Worm (Caenorhabditis elegans) whole organism, L3 larva: ENCODE data around the gene Y46E12A.5.

ENCODE experiments used
- R02D3.7 ChIP-seq: fragments of 150-350 bp; optimal IDR thresholded peaks from 2 replicates; lab custom pipeline; 2014; ENCODE audit warnings: missing biosample characterization, missing genetic modification characterization
- ZK546.5 ChIP-seq: sonication (generic microtip); optimal IDR thresholded peaks from 2 replicates; lab custom pipeline; 2017; ENCODE audit warnings: missing biosample characterization, missing genetic modification characterization
- aly-2 ChIP-seq: fragments of 150-350 bp; optimal IDR thresholded peaks from 2 replicates; lab custom pipeline; 2014; ENCODE audit warnings: missing biosample characterization, missing genetic modification characterization
- ceh-16 ChIP-seq: sonication (generic microtip); optimal IDR thresholded peaks from 2 replicates; lab custom pipeline; 2017; ENCODE audit warnings: missing biosample characterization, missing genetic modification characterization
- ceh-28 ChIP-seq: fragments of 150-350 bp; optimal IDR thresholded peaks from 2 replicates; lab custom pipeline; 2014; ENCODE audit warnings: missing biosample characterization, missing genetic modification reagents, missing genetic modification characterization
- ceh-82 ChIP-seq: fragments of 150-350 bp; optimal IDR thresholded peaks from 2 replicates; lab custom pipeline; 2014; ENCODE audit warnings: missing biosample characterization, missing genetic modification characterization
- ceh-9 ChIP-seq: sonication (generic microtip); optimal IDR thresholded peaks from 2 replicates; lab custom pipeline; 2018; ENCODE audit warnings: missing biosample characterization, missing genetic modification characterization
- daf-12 ChIP-seq: fragments of 150-350 bp; optimal IDR thresholded peaks from 2 replicates; lab custom pipeline; 2014; ENCODE audit warnings: missing biosample characterization, missing genetic modification reagents, missing genetic modification characterization
- egl-27 ChIP-seq: sonication (generic microtip); optimal IDR thresholded peaks from 4 replicates; lab custom pipeline; 2017; ENCODE audit warnings: missing biosample characterization, missing genetic modification reagents, missing genetic modification characterization
- egl-5 ChIP-seq: fragments of 150-350 bp; optimal IDR thresholded peaks from 2 replicates; lab custom pipeline; 2017; ENCODE audit warnings: missing biosample characterization, missing genetic modification reagents, missing genetic modification characterization, inconsistent platforms
- elt-2 ChIP-seq: sonication (generic microtip); optimal IDR thresholded peaks from 2 replicates; lab custom pipeline; 2016; ENCODE audit warnings: missing genetic modification reagents, mild to moderate bottlenecking, missing genetic modification characterization, missing compliant biosample characterization
- elt-3 ChIP-seq, 3 experiments: fragments of 150-350 bp in 1 of 3; sonication (generic microtip) in 2 of 3; optimal IDR thresholded peaks; 2 replicates in 2 of 3; 4 replicates in 1 of 3; lab custom pipeline; 2014 to 2017; ENCODE audit warnings: missing biosample characterization in 3 of 3, missing genetic modification characterization in 3 of 3
- eor-1 ChIP-seq, 2 experiments: fragments of 150-350 bp; optimal IDR thresholded peaks; 2 replicates each; lab custom pipeline; 2014 to 2018; ENCODE audit warnings: missing biosample characterization in 2 of 2, missing genetic modification characterization in 2 of 2
- fkh-10 ChIP-seq: sonication (generic microtip); optimal IDR thresholded peaks from 2 replicates; lab custom pipeline; 2017; ENCODE audit warnings: missing biosample characterization, missing genetic modification reagents, missing genetic modification characterization
- fkh-2 ChIP-seq: fragments of 150-350 bp; optimal IDR thresholded peaks from 2 replicates; lab custom pipeline; 2014; ENCODE audit warnings: missing biosample characterization, missing genetic modification reagents, missing genetic modification characterization
- fos-1 ChIP-seq: fragments of 150-350 bp; optimal IDR thresholded peaks from 2 replicates; lab custom pipeline; 2014; ENCODE audit warnings: missing biosample characterization, missing genetic modification characterization
- hmg-11 ChIP-seq: sonication (generic microtip); optimal IDR thresholded peaks from 2 replicates; lab custom pipeline; 2016; ENCODE audit warnings: missing genetic modification characterization, missing compliant biosample characterization
- lin-15B ChIP-seq: fragments of 150-350 bp; optimal IDR thresholded peaks from 2 replicates; lab custom pipeline; 2014; ENCODE audit warnings: missing biosample characterization, missing genetic modification characterization
- lin-39 ChIP-seq: fragments of 150-350 bp; optimal IDR thresholded peaks from 2 replicates; lab custom pipeline; 2018; ENCODE audit warnings: missing biosample characterization, missing genetic modification reagents, missing genetic modification characterization
- mdl-1 ChIP-seq: fragments of 150-350 bp; optimal IDR thresholded peaks from 2 replicates; lab custom pipeline; 2014; ENCODE audit warnings: missing biosample characterization, missing genetic modification characterization
- nhr-11 ChIP-seq: fragments of 150-350 bp; optimal IDR thresholded peaks from 2 replicates; lab custom pipeline; 2014; ENCODE audit warnings: missing biosample characterization, missing genetic modification characterization
- nhr-12 ChIP-seq: fragments of 150-350 bp; optimal IDR thresholded peaks from 2 replicates; lab custom pipeline; 2014; ENCODE audit warnings: missing biosample characterization, missing genetic modification characterization
- nhr-25 ChIP-seq: sonication (generic microtip); optimal IDR thresholded peaks from 2 replicates; lab custom pipeline; 2017; ENCODE audit warnings: missing biosample characterization, missing genetic modification characterization
- nhr-43 ChIP-seq: sonication (generic microtip); optimal IDR thresholded peaks from 2 replicates; lab custom pipeline; 2016; ENCODE audit warnings: mild to moderate bottlenecking, missing genetic modification characterization, missing compliant biosample characterization; ENCODE audit not compliant: poor library complexity, severe bottlenecking
- nhr-67 ChIP-seq: fragments of 150-350 bp; optimal IDR thresholded peaks from 2 replicates; lab custom pipeline; 2014; ENCODE audit warnings: missing biosample characterization, missing genetic modification characterization
- nhr-76 ChIP-seq: fragments of 150-350 bp; sonication (generic microtip); optimal IDR thresholded peaks from 5 replicates; lab custom pipeline; 2014; ENCODE audit warnings: missing biosample characterization, missing genetic modification characterization
- nhr-77 ChIP-seq: fragments of 150-350 bp; optimal IDR thresholded peaks from 2 replicates; lab custom pipeline; 2014; ENCODE audit warnings: missing biosample characterization, missing genetic modification characterization
- pha-4 ChIP-seq: fragments of 150-350 bp; optimal IDR thresholded peaks from 2 replicates; lab custom pipeline; 2014; ENCODE audit warnings: missing biosample characterization, missing genetic modification reagents, missing genetic modification characterization
- pqm-1 ChIP-seq: fragments of 150-350 bp; optimal IDR thresholded peaks from 2 replicates; lab custom pipeline; 2017; ENCODE audit warnings: missing biosample characterization, missing genetic modification characterization, inconsistent platforms
- skn-1 ChIP-seq: fragments of 150-350 bp; optimal IDR thresholded peaks from 2 replicates; lab custom pipeline; 2014; ENCODE audit warnings: missing biosample characterization, missing genetic modification characterization
- snpc-4 ChIP-seq: fragments of 150-350 bp; optimal IDR thresholded peaks from 2 replicates; lab custom pipeline; 2014; ENCODE audit warnings: missing biosample characterization, missing genetic modification characterization
- tbx-2 ChIP-seq: sonication (generic microtip); optimal IDR thresholded peaks from 2 replicates; lab custom pipeline; 2016; ENCODE audit warnings: mild to moderate bottlenecking, missing genetic modification characterization, missing compliant biosample characterization
- unc-39 ChIP-seq: sonication (generic microtip); optimal IDR thresholded peaks from 4 replicates; lab custom pipeline; 2017; ENCODE audit warnings: missing biosample characterization, missing genetic modification characterization
- ztf-11 ChIP-seq: fragments of 150-350 bp; optimal IDR thresholded peaks from 2 replicates; lab custom pipeline; 2014; ENCODE audit warnings: missing biosample characterization, missing genetic modification characterization
- ztf-4 ChIP-seq: fragments of 150-350 bp; optimal IDR thresholded peaks from 2 replicates; lab custom pipeline; 2014; ENCODE audit warnings: missing biosample characterization, missing genetic modification characterization

Y46E12A.5 gene

ce11 chrIII:1758632-1759031, 581 bp upstream of the Y46E12A.5 start, which contains the start of gene Y46E12A.2:
TSS of gene Y46E12A.2 (plus strand) at chrIII:1758932.
- TF ChIP-seq nhr-77 (no peak), elt-3 (tag; optimal IDR thresholded peaks at IDR 0.05; lab: Kevin White, UChicago) (no peak), ztf-4 (no peak), ceh-16 (no peak), skn-1 (tag; lab: Kevin White, UChicago) (no peak), fkh-2 (tag; lab: Kevin White, UChicago) (no peak), daf-12 (no peak), nhr-43 (tag; lab: Kevin White, UChicago) (no peak), ceh-9 (tag; lab: Kevin White, UChicago) (no peak), R02D3.7 (tag; lab: Kevin White, UChicago) (no peak), tbx-2 (tag; lab: Kevin White, UChicago) (no peak), lin-39 (tag; lab: Kevin White, UChicago) (no peak), lin-15B (tag; lab: Kevin White, UChicago) (no peak), mdl-1 (no peak)

- TF ChIP-seq eor-1 (tag; optimal IDR thresholded peaks at IDR 0.05; lab: Kevin White, UChicago) (no peak), nhr-11 (tag; lab: Kevin White, UChicago) (no peak), hmg-11 (no peak), ztf-11 (no peak), nhr-25 (no peak), fos-1 (tag; lab: Kevin White, UChicago) (no peak)
Measured at ce11 chrIII:1754842-1755241, 3.2 kb downstream of the Y46E12A.5 start, which contains the start of gene Y46E12A.3. TSS of gene Y46E12A.3 (minus strand) at chrIII:1754942.

- TF ChIP-seq pqm-1 (no peak), fkh-10 (GFP tag; lab: Kevin White, UChicago) (peak; percentile 72)
Measured at ce11 chrIII:1745450-1746127, 12.5 kb downstream of the Y46E12A.5 start.

ce11 chrIII:1744486-1744885, 13.6 kb downstream of the Y46E12A.5 start:
- TF ChIP-seq fkh-10 (GFP tag; lab: Kevin White, UChicago) (no peak), ztf-4 (no peak), skn-1 (tag; lab: Kevin White, UChicago) (no peak), ceh-16 (no peak), ztf-11 (no peak)

- TF ChIP-seq ceh-28 (no peak), nhr-12 (no peak), tbx-2 (tag; lab: Kevin White, UChicago) (no peak), pqm-1 (no peak), nhr-67 (tag; lab: Kevin White, UChicago) (no peak), egl-27 (no peak), unc-39 (tag; lab: Kevin White, UChicago) (no peak), nhr-77 (no peak), nhr-76 (no peak), ztf-4 (no peak), aly-2 (tag; lab: Kevin White, UChicago) (no peak), ZK546.5 (tag; lab: Kevin White, UChicago) (no peak), R02D3.7 (tag; lab: Kevin White, UChicago) (no peak), nhr-43 (tag; lab: Kevin White, UChicago) (no peak), daf-12 (no peak)
Measured at ce11 chrIII:1743488-1744020, 14.5 kb downstream of the Y46E12A.5 start.

ce11 chrIII:1743081-1743480, 15.0 kb downstream of the Y46E12A.5 start:
- TF ChIP-seq nhr-67 (tag; lab: Kevin White, UChicago) (no peak), daf-12 (no peak), mdl-1 (no peak), ZK546.5 (tag; lab: Kevin White, UChicago) (no peak), R02D3.7 (tag; lab: Kevin White, UChicago) (no peak), egl-5 (tag; lab: Kevin White, UChicago) (no peak), pqm-1 (no peak), elt-3 (tag; optimal IDR thresholded peaks at IDR 0.05; lab: Kevin White, UChicago) (no peak), nhr-76 (no peak), egl-27 (no peak), ceh-82 (tag; lab: Kevin White, UChicago) (no peak), eor-1 (tag; optimal IDR thresholded peaks at IDR 0.05; lab: Kevin White, UChicago) (no peak), skn-1 (tag; lab: Kevin White, UChicago) (no peak), lin-39 (tag; lab: Kevin White, UChicago) (no peak), nhr-25 (no peak), snpc-4 (tag; lab: Kevin White, UChicago) (no peak), elt-2 (tag; lab: Kevin White, UChicago) (no peak), pha-4 (tag; lab: Kevin White, UChicago) (no peak)
- TF ChIP-seq, all 47 proteins: peak for 0
